Fruit fly (Drosophila melanogaster): ENCODE results near the gene Nf-YA.

dm6 chr3L:9487586-9487985 lies 45.5 kb upstream of the Nf-YA start, which contains the start of gene pall:
- TF ChIP-seq insv (optimal IDR thresholded peaks at IDR 0.05) (no peak), psq (optimal IDR thresholded peaks at IDR 0.05) (no peak), Sin3A (optimal IDR thresholded peaks at IDR 0.05) (no peak), Myc (optimal IDR thresholded peaks at IDR 0.05) (no peak), ttk (optimal IDR thresholded peaks at IDR 0.05) (no peak), h (optimal IDR thresholded peaks at IDR 0.05) (no peak)

Measured in Kc167 (cell line).